Worm (Caenorhabditis elegans) whole organism, L3 larva: Measurements from ENCODE around the gene F58H1.5.

Experiments
- R02D3.7 ChIP-seq: fragments of 150-350 bp; optimal IDR thresholded peaks from 2 replicates; lab custom pipeline; 2014; ENCODE audit warnings: missing biosample characterization, missing genetic modification characterization
- ZK546.5 ChIP-seq: sonication (generic microtip); optimal IDR thresholded peaks from 2 replicates; lab custom pipeline; 2017; ENCODE audit warnings: missing biosample characterization, missing genetic modification characterization
- aly-2 ChIP-seq: fragments of 150-350 bp; optimal IDR thresholded peaks from 2 replicates; lab custom pipeline; 2014; ENCODE audit warnings: missing biosample characterization, missing genetic modification characterization
- ama-1 ChIP-seq: fragments of 150-350 bp; optimal IDR thresholded peaks from 2 replicates; lab custom pipeline; 2018
- ceh-16 ChIP-seq: sonication (generic microtip); optimal IDR thresholded peaks from 2 replicates; lab custom pipeline; 2017; ENCODE audit warnings: missing biosample characterization, missing genetic modification characterization
- ceh-28 ChIP-seq: fragments of 150-350 bp; optimal IDR thresholded peaks from 2 replicates; lab custom pipeline; 2014; ENCODE audit warnings: missing biosample characterization, missing genetic modification reagents, missing genetic modification characterization
- ceh-82 ChIP-seq: fragments of 150-350 bp; optimal IDR thresholded peaks from 2 replicates; lab custom pipeline; 2014; ENCODE audit warnings: missing biosample characterization, missing genetic modification characterization
- daf-12 ChIP-seq: fragments of 150-350 bp; optimal IDR thresholded peaks from 2 replicates; lab custom pipeline; 2014; ENCODE audit warnings: missing biosample characterization, missing genetic modification reagents, missing genetic modification characterization
- egl-27 ChIP-seq: sonication (generic microtip); optimal IDR thresholded peaks from 4 replicates; lab custom pipeline; 2017; ENCODE audit warnings: missing biosample characterization, missing genetic modification reagents, missing genetic modification characterization
- elt-2 ChIP-seq: sonication (generic microtip); optimal IDR thresholded peaks from 2 replicates; lab custom pipeline; 2016; ENCODE audit warnings: missing genetic modification reagents, mild to moderate bottlenecking, missing genetic modification characterization, missing compliant biosample characterization
- elt-3 ChIP-seq, 3 experiments: fragments of 150-350 bp in 1 of 3; sonication (generic microtip) in 2 of 3; optimal IDR thresholded peaks; 2 replicates in 2 of 3; 4 replicates in 1 of 3; lab custom pipeline; 2014 to 2017; ENCODE audit warnings: missing biosample characterization in 3 of 3, missing genetic modification characterization in 3 of 3
- eor-1 ChIP-seq, 2 experiments: fragments of 150-350 bp; optimal IDR thresholded peaks; 2 replicates each; lab custom pipeline; 2014 to 2018; ENCODE audit warnings: missing biosample characterization in 2 of 2, missing genetic modification characterization in 2 of 2
- fkh-2 ChIP-seq: fragments of 150-350 bp; optimal IDR thresholded peaks from 2 replicates; lab custom pipeline; 2014; ENCODE audit warnings: missing biosample characterization, missing genetic modification reagents, missing genetic modification characterization
- fos-1 ChIP-seq: fragments of 150-350 bp; optimal IDR thresholded peaks from 2 replicates; lab custom pipeline; 2014; ENCODE audit warnings: missing biosample characterization, missing genetic modification characterization
- jun-1 ChIP-seq: fragments of 150-350 bp; optimal IDR thresholded peaks from 2 replicates; lab custom pipeline; 2014; ENCODE audit warnings: missing biosample characterization, missing genetic modification reagents, missing genetic modification characterization
- lin-15B ChIP-seq: fragments of 150-350 bp; optimal IDR thresholded peaks from 2 replicates; lab custom pipeline; 2014; ENCODE audit warnings: missing biosample characterization, missing genetic modification characterization
- lin-39 ChIP-seq: fragments of 150-350 bp; optimal IDR thresholded peaks from 2 replicates; lab custom pipeline; 2018; ENCODE audit warnings: missing biosample characterization, missing genetic modification reagents, missing genetic modification characterization
- lsy-12 ChIP-seq: sonication (generic microtip); optimal IDR thresholded peaks from 2 replicates; lab custom pipeline; 2016; ENCODE audit warnings: mild to moderate bottlenecking, missing genetic modification characterization, missing compliant biosample characterization
- mdl-1 ChIP-seq: fragments of 150-350 bp; optimal IDR thresholded peaks from 2 replicates; lab custom pipeline; 2014; ENCODE audit warnings: missing biosample characterization, missing genetic modification characterization
- nhr-23 ChIP-seq: fragments of 150-350 bp; optimal IDR thresholded peaks from 2 replicates; lab custom pipeline; 2014; ENCODE audit warnings: missing biosample characterization, missing genetic modification reagents, missing genetic modification characterization
- nhr-237 ChIP-seq: fragments of 150-350 bp; optimal IDR thresholded peaks from 2 replicates; lab custom pipeline; 2014; ENCODE audit warnings: missing biosample characterization, missing genetic modification characterization
- nhr-25 ChIP-seq: sonication (generic microtip); optimal IDR thresholded peaks from 2 replicates; lab custom pipeline; 2017; ENCODE audit warnings: missing biosample characterization, missing genetic modification characterization
- pha-4 ChIP-seq: fragments of 150-350 bp; optimal IDR thresholded peaks from 2 replicates; lab custom pipeline; 2014; ENCODE audit warnings: missing biosample characterization, missing genetic modification reagents, missing genetic modification characterization
- pqm-1 ChIP-seq: fragments of 150-350 bp; optimal IDR thresholded peaks from 2 replicates; lab custom pipeline; 2017; ENCODE audit warnings: missing biosample characterization, missing genetic modification characterization, inconsistent platforms
- zag-1 ChIP-seq: fragments of 150-350 bp; optimal IDR thresholded peaks from 2 replicates; lab custom pipeline; 2014; ENCODE audit warnings: missing biosample characterization, missing genetic modification characterization
- ztf-11 ChIP-seq: fragments of 150-350 bp; optimal IDR thresholded peaks from 2 replicates; lab custom pipeline; 2014; ENCODE audit warnings: missing biosample characterization, missing genetic modification characterization

F58H1.5 gene

ce11 chrV:12002866-12003485 lies 44.8 kb downstream of the F58H1.5 start, which contains the start of gene cpr-9:
Gene cpr-9, plus strand, starts transcription at chrV:12003053.
- TF ChIP-seq eor-1 (tag; optimal IDR thresholded peaks at IDR 0.05; lab: Kevin White, UChicago) (no peak), ama-1 (lab: Kevin White, UChicago) (no peak), daf-12 (tag; lab: Kevin White, UChicago) (no peak), pqm-1 (tag; lab: Kevin White, UChicago) (peak; percentile 94), lin-15B (tag; lab: Kevin White, UChicago) (no peak), pha-4 (tag; lab: Kevin White, UChicago) (peak; percentile 54), elt-2 (tag; lab: Kevin White, UChicago) (peak; percentile 93)

- peak; percentile 77 for TF ChIP-seq aly-2 (tag; lab: Kevin White, UChicago)
- TF ChIP-seq ceh-16 (tag; lab: Kevin White, UChicago): no peak
- peak; percentile 35 for TF ChIP-seq elt-2 (tag; lab: Kevin White, UChicago)
- peak; percentile 43 for TF ChIP-seq ceh-28 (tag; lab: Kevin White, UChicago)
- TF ChIP-seq lsy-12 (tag; lab: Kevin White, UChicago): no peak
- peak; percentile 1 for TF ChIP-seq fos-1
- TF ChIP-seq mdl-1 (tag; lab: Kevin White, UChicago): no peak
- TF ChIP-seq jun-1 (tag; lab: Kevin White, UChicago): peak; percentile 4
Measured at ce11 chrV:12004501-12004940, 46.3 kb downstream of the F58H1.5 start.

ce11 chrV:12006495-12006894 lies 48.3 kb downstream of the F58H1.5 start, which contains the start of gene F57F5.3:
Gene F57F5.3, minus strand, starts transcription at chrV:12006595.
- TF ChIP-seq ztf-11 (tag; lab: Kevin White, UChicago) (no peak), zag-1 (tag; lab: Kevin White, UChicago) (no peak), egl-27 (no peak), ZK546.5 (tag; lab: Kevin White, UChicago) (no peak), nhr-23 (no peak), nhr-237 (no peak), lin-39 (no peak), R02D3.7 (tag; lab: Kevin White, UChicago) (no peak), nhr-25 (tag; lab: Kevin White, UChicago) (no peak), ceh-28 (tag; lab: Kevin White, UChicago) (no peak), ama-1 (lab: Kevin White, UChicago) (no peak), lsy-12 (tag; lab: Kevin White, UChicago) (no peak), pqm-1 (tag; lab: Kevin White, UChicago) (no peak), ceh-82 (tag; lab: Kevin White, UChicago) (no peak), fkh-2 (tag; lab: Kevin White, UChicago) (no peak), elt-3 (tag; optimal IDR thresholded peaks at IDR 0.05; lab: Kevin White, UChicago) (no peak), daf-12 (tag; lab: Kevin White, UChicago) (no peak), ceh-16 (tag; lab: Kevin White, UChicago) (no peak), lin-15B (tag; lab: Kevin White, UChicago) (no peak)

DNA sequence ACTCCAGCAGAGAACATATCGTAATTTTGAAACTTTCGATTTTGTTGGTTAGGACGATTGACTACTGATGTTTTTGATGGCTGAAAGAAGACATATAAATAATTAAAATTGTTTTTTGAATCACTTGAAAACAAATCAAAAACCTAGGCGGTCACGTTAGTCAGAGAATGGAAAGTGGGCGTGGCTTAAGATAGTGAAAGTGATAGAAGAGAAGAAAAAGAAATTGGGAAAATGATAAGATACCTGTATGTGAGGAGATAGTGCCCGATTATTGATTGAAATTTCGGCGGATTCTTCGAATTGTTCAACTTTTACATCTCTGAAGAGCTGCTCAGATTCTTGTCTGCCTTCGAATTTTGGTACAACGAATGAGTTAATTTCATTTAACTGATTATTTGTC lies 53.5 kb downstream of the F58H1.5 start:
- TF ChIP-seq elt-2 (tag; lab: Kevin White, UChicago) (peak; percentile 0), elt-3 (tag; optimal IDR thresholded peaks at IDR 0.05; lab: Kevin White, UChicago) (peak in 1 of 3 experiments; percentile 16), ceh-82 (tag; lab: Kevin White, UChicago) (no peak)
- TF ChIP-seq, all 47 proteins: peak for 2
